Fruit fly (Drosophila melanogaster): ENCODE data around the gene mtd.

Gene mtd

DNA sequence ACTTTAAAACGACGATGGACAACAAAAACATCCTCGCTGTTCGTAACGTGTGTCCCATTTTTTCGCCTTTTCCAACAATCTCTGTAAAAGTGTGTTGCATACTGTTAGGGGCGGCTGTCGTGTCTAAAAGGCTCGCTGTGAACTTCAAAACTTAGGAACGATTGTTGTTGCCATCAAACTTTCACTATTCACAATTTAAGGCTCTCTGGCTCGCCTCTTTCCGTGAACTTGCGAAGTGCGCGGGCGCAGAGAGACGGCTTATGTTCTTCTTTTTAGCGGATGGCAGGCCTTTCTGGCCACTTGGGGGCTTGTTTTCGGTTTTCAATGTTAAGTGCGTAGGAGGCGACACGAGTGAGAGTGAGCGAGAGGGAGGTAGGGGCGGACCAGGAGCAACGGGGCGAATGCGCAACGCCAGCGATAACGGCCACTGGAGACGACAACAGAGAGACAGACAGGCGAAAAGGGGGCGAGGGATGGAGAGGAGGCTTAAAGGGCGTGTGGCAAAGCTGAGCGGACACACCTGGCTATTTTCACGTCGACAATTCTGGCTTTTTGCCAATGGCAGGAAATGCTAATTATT lies at the start of gene mtd:
mtd (minus strand) TSS at position 51 of the 580 bp plus-strand sequence.
- no peak for TF ChIP-seq Myc (optimal IDR thresholded peaks at IDR 0.05)
- no peak for TF ChIP-seq psq (optimal IDR thresholded peaks at IDR 0.05)
- TF ChIP-seq Sin3A (optimal IDR thresholded peaks at IDR 0.05): no peak
- TF ChIP-seq h (optimal IDR thresholded peaks at IDR 0.05): no peak
- TF ChIP-seq insv (optimal IDR thresholded peaks at IDR 0.05): no peak
- TF ChIP-seq ttk (optimal IDR thresholded peaks at IDR 0.05): no peak

DNA sequence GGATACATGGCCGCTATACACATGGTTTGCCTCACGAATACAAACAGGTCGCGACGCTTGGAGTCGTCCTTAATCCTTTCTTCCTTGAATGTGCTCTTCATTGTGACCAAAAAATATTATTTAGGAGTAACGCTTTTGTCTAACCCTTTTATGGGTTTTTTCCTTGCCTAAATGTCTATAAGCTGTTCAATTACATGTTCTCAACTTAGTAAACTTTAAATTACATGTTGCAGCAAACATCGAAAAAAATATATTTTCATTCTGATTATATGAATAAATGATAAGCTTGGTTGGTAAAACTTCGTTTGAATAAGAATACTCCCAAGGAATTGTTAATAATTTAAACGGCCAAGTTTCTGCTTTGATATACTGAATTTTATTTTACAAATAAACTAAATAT lies 48.9 kb upstream of the mtd start, which contains the start of gene Or83a:
Or83a (minus strand) TSS at position 101 of the 400 bp plus-strand sequence.
- TF ChIP-seq h (optimal IDR thresholded peaks at IDR 0.05) (no peak), psq (optimal IDR thresholded peaks at IDR 0.05) (no peak), insv (optimal IDR thresholded peaks at IDR 0.05) (no peak), Sin3A (optimal IDR thresholded peaks at IDR 0.05) (no peak), ttk (optimal IDR thresholded peaks at IDR 0.05) (no peak), Myc (optimal IDR thresholded peaks at IDR 0.05) (no peak)

DNA sequence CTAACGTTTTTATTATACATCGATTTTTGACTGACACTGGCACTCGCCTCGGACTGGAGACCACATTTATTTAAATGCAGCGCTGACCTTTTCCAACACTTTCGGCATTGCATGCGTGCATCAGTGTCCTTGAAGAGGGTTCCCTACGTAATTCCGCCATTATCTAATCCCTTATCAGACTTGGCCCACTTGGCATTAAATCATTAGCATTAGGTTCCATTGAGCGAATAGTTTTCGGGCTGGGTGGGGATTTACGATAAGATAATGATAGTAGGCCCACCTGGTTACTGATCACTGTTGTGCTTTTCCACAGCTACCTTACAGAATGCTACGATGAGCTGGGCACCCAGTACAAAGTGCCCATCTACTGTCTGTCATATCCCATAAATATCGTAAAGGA lies 45.0 kb upstream of the mtd start:
- TF ChIP-seq Sin3A (optimal IDR thresholded peaks at IDR 0.05) (no peak), insv (optimal IDR thresholded peaks at IDR 0.05) (no peak), psq (optimal IDR thresholded peaks at IDR 0.05) (no peak)

- TF ChIP-seq ttk (optimal IDR thresholded peaks at IDR 0.05) (no peak), psq (optimal IDR thresholded peaks at IDR 0.05) (no peak), Sin3A (optimal IDR thresholded peaks at IDR 0.05) (no peak), insv (optimal IDR thresholded peaks at IDR 0.05) (no peak), h (optimal IDR thresholded peaks at IDR 0.05) (no peak), Myc (optimal IDR thresholded peaks at IDR 0.05) (no peak)
These were observed 43.6 kb upstream of the mtd start, which contains the start of gene CG1172 for dm6 chr3R:5393742-5394391. TSS of gene CG1172 (plus strand) at chr3R:5393922.

DNA sequence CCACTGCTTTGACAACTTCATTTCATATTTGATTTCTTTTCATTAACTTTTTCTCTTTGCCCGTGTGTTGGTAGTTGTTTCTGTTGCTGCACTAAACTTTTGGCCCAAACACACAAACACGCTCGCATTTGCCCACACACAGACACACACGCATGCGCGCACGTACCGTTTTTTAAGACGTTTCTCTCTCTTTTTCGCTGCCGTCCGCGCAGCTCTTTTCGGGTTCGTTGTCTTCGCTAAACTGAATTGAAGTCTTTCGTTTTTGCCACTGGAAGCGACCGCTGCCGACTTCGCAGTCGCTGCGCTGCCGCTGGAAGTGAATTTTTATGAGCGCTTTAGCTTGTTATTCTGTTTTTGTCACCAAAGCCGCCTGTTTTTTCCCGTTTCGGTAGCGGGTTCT lies 42.4 kb upstream of the mtd start, which contains the start of gene kkv:
kkv (minus strand) TSS at position 246 of the 400 bp plus-strand sequence.
- TF ChIP-seq h (optimal IDR thresholded peaks at IDR 0.05) (no peak), psq (optimal IDR thresholded peaks at IDR 0.05) (no peak), Myc (optimal IDR thresholded peaks at IDR 0.05) (no peak), Sin3A (optimal IDR thresholded peaks at IDR 0.05) (no peak), ttk (optimal IDR thresholded peaks at IDR 0.05) (no peak), insv (optimal IDR thresholded peaks at IDR 0.05) (no peak)

DNA sequence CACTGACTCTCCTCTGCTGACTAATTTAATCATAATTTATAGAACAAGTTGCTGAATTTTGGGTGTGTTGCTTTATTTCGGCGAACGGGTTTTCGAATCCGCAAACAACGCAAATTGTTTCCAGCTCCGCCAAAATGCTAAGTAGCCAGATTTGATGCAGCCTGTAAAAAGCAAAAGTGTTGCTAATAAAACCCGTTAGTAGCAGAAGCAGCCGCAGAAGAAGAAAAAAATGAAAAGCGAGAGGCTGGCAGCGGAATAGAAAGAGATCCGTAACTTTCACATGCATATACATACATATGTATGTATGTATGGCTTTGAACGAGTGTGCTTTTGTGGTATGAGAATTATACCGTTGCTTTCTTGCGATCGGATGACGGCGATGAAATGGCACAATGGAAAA lies 41.8 kb upstream of the mtd start:
- TF ChIP-seq h (optimal IDR thresholded peaks at IDR 0.05) (no peak), psq (optimal IDR thresholded peaks at IDR 0.05) (no peak), insv (optimal IDR thresholded peaks at IDR 0.05) (no peak), ttk (optimal IDR thresholded peaks at IDR 0.05) (no peak)

dm6 chr3R:5390095-5390663 lies 39.9 kb upstream of the mtd start:
- TF ChIP-seq h (optimal IDR thresholded peaks at IDR 0.05): no peak

DNA sequence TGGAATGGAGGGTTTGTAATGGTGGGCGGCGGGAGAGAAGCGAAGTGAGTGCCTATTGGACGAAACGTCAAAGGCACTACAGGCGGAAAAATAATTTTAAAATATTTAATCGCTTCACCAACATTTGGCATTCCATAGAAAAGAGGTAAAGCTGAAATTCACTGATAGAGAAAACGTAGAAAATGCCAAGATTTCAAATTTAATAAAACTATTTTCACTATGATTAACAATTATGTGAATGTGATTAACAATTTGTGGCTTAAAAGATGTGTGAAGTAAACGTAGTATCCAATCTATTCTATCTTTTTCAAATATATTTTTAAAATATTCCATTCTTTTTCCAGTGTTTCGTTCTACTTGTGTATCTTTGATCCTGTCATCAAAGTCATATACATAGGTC lies 39.2 kb upstream of the mtd start:
- no peak for TF ChIP-seq Myc (optimal IDR thresholded peaks at IDR 0.05)
- no peak for TF ChIP-seq Sin3A (optimal IDR thresholded peaks at IDR 0.05)
- TF ChIP-seq ttk (optimal IDR thresholded peaks at IDR 0.05): no peak
- TF ChIP-seq insv (optimal IDR thresholded peaks at IDR 0.05): no peak
- TF ChIP-seq h (optimal IDR thresholded peaks at IDR 0.05): no peak
- TF ChIP-seq psq (optimal IDR thresholded peaks at IDR 0.05): no peak

DNA sequence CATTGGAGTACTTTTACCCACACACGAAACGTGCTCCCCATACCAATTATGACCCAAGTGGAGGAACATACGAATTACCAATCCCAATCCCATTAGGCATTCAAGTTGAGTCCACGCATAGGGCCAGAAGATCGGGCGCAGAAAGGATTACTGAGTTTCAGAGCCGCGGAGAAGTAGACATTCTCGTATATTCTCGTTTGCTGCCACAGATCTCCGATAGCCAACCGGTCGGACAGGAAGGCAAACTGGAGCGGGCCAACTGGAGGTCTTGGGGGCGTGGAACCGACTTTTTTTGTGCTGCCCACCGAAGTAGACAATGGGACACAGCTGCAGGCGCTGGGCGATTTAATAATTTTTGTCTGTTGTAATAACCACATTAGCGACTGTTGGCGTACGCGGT lies 38.8 kb upstream of the mtd start:
- no peak for TF ChIP-seq Myc (optimal IDR thresholded peaks at IDR 0.05)
- TF ChIP-seq psq (optimal IDR thresholded peaks at IDR 0.05): no peak
- TF ChIP-seq ttk (optimal IDR thresholded peaks at IDR 0.05): no peak
- no peak for TF ChIP-seq Sin3A (optimal IDR thresholded peaks at IDR 0.05)
- no peak for TF ChIP-seq insv (optimal IDR thresholded peaks at IDR 0.05)
- no peak for TF ChIP-seq h (optimal IDR thresholded peaks at IDR 0.05)

DNA sequence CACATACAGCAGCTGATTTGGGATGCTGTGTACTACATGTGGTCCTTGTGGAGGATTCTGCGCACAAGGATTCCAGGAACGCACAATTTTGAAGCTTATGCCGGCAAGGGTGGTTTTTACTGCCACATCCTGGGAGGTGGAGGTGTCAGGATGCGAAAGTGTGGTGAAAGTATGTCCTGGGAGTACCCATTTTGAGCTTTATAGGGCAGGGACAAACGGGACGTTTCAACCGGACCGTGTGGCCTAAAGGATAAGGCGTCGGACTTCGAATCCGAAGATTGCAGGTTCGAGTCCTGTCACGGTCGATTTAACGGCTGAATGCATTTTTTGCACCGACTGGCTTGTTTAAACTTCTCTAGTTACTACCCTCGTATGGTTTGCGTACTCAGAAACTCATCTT lies 37.8 kb upstream of the mtd start:
- no peak for TF ChIP-seq h (optimal IDR thresholded peaks at IDR 0.05)
- TF ChIP-seq insv (optimal IDR thresholded peaks at IDR 0.05): no peak
- no peak for TF ChIP-seq Sin3A (optimal IDR thresholded peaks at IDR 0.05)
- TF ChIP-seq Myc (optimal IDR thresholded peaks at IDR 0.05): no peak
- no peak for TF ChIP-seq ttk (optimal IDR thresholded peaks at IDR 0.05)
- TF ChIP-seq psq (optimal IDR thresholded peaks at IDR 0.05): no peak

dm6 chr3R:5387564-5387963 lies 37.3 kb upstream of the mtd start, which contains the start of gene CG14668:
TSS of gene CG14668 (minus strand) at chr3R:5387664.
- no peak for TF ChIP-seq Sin3A (optimal IDR thresholded peaks at IDR 0.05)
- no peak for TF ChIP-seq insv (optimal IDR thresholded peaks at IDR 0.05)
- TF ChIP-seq psq (optimal IDR thresholded peaks at IDR 0.05): no peak
- TF ChIP-seq Myc (optimal IDR thresholded peaks at IDR 0.05): no peak
- no peak for TF ChIP-seq h (optimal IDR thresholded peaks at IDR 0.05)
- TF ChIP-seq ttk (optimal IDR thresholded peaks at IDR 0.05): no peak

DNA sequence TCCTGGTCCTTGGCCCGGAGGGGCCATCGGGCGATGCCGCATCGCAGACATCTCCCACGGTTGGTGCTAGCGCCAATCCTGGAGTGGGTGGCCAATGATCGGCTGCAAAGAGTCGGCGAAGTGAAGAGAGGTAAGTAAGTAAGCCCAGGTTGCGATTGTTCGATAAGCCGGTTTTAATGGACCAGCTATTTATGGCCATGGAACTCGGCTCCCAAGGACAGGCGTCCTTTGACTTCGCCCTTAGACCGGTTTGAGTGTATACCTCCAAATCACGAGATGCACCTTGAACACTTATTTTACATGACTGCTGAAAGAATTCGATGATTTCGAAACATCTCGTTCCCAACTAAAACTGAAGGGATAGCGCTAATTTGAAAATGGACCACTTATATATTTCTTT lies 35.5 kb upstream of the mtd start:
- TF ChIP-seq h (optimal IDR thresholded peaks at IDR 0.05): no peak
- no peak for TF ChIP-seq Sin3A (optimal IDR thresholded peaks at IDR 0.05)
- no peak for TF ChIP-seq ttk (optimal IDR thresholded peaks at IDR 0.05)
- no peak for TF ChIP-seq Myc (optimal IDR thresholded peaks at IDR 0.05)
- no peak for TF ChIP-seq psq (optimal IDR thresholded peaks at IDR 0.05)
- TF ChIP-seq insv (optimal IDR thresholded peaks at IDR 0.05): no peak

DNA sequence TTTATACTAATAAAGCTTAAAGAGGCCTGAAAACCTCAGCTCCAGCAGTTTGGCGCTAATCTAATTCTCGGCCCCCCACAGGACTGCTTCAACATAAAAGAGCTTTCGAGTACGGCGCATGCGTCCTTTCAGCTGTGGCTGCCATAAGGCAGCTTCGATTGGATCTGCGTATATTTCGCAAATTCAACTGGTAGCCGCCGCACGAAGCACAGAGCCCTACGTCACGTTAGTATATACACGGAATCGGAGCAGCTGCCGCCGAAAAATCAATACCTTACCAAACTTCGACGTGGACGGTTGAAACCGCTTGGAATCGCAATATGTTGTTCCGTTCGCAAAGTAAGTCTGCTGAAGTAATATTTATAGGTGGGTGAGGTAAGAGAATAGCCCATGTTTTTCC lies 26.4 kb upstream of the mtd start, which contains the start of gene 7B2:
7B2 (plus strand) TSS at position 169 of the 400 bp plus-strand sequence.
- TF ChIP-seq insv (optimal IDR thresholded peaks at IDR 0.05) (no peak), ttk (optimal IDR thresholded peaks at IDR 0.05) (no peak), psq (optimal IDR thresholded peaks at IDR 0.05) (no peak), Myc (optimal IDR thresholded peaks at IDR 0.05) (no peak), h (optimal IDR thresholded peaks at IDR 0.05) (no peak), Sin3A (optimal IDR thresholded peaks at IDR 0.05) (no peak)

Measured in Kc167 (cell line).